Worm (Caenorhabditis elegans) whole organism, L4 larva: Measurements from ENCODE around the gene fbxa-74.

ENCODE experiments used
- F10B5.3 ChIP-seq: sonication (generic microtip); optimal IDR thresholded peaks from 2 replicates; lab custom pipeline; 2016; ENCODE audit warnings: mild to moderate bottlenecking, missing genetic modification characterization, missing compliant biosample characterization
- T26A8.4 ChIP-seq: fragments of 200-800 bp; sonication (Bioruptor generic); IDR thresholded peaks from 2 replicates; pipeline ENCODE4 v1.3.6; 2022; ENCODE audit warnings: missing genetic modification characterization, missing compliant biosample characterization
- Y105C5A.15 ChIP-seq: fragments of 200-800 bp; sonication (Bioruptor generic); IDR thresholded peaks from 2 replicates; pipeline ENCODE4 v1.3.6; 2022; ENCODE audit warnings: missing genetic modification characterization, missing compliant biosample characterization
- Y48G9A.11 ChIP-seq: fragments of 200-800 bp; sonication (Bioruptor generic); IDR thresholded peaks from 2 replicates; pipeline ENCODE4 v1.3.6; 2022; ENCODE audit warnings: missing genetic modification reagents, missing genetic modification characterization, missing compliant biosample characterization
- aha-1 ChIP-seq: fragments of 150-350 bp; peaks from one replicate; lab custom pipeline; 2014; ENCODE audit warnings: missing biosample characterization, missing genetic modification characterization
- aly-2 ChIP-seq: sonication (generic microtip); optimal IDR thresholded peaks from 2 replicates; lab custom pipeline; 2018; ENCODE audit warnings: missing biosample characterization, missing genetic modification characterization
- ces-1 ChIP-seq: fragments of 150-350 bp; sonication (generic microtip); optimal IDR thresholded peaks from 4 replicates; lab custom pipeline; 2014; ENCODE audit warnings: missing biosample characterization, missing genetic modification reagents, missing genetic modification characterization
- daf-8 ChIP-seq: fragments of 200-800 bp; sonication (Bioruptor generic); IDR thresholded peaks from 2 replicates; pipeline ENCODE4 v1.3.6; 2022; ENCODE audit warnings: missing genetic modification characterization, missing compliant biosample characterization
- dmd-6 ChIP-seq: fragments of 200-800 bp; sonication (Bioruptor generic); IDR thresholded peaks from 2 replicates; pipeline ENCODE4 v1.3.6; 2022; ENCODE audit warnings: missing genetic modification reagents, missing genetic modification characterization, missing compliant biosample characterization
- dpl-1 ChIP-seq: fragments of 150-350 bp; optimal IDR thresholded peaks from 2 replicates; lab custom pipeline; 2014; ENCODE audit warnings: missing biosample characterization, missing genetic modification reagents, missing genetic modification characterization
- egl-43 ChIP-seq: fragments of 200-800 bp; sonication (Bioruptor generic); IDR thresholded peaks from 2 replicates; pipeline ENCODE4 v1.3.6; 2022; ENCODE audit warnings: missing genetic modification reagents, missing genetic modification characterization, missing compliant biosample characterization
- fkh-10 ChIP-seq: fragments of 150-350 bp; optimal IDR thresholded peaks from 2 replicates; lab custom pipeline; 2014; ENCODE audit warnings: missing biosample characterization, missing genetic modification reagents, missing genetic modification characterization
- hif-1 ChIP-seq, 2 experiments: sonication (generic microtip); optimal IDR thresholded peaks; 2 replicates each; lab custom pipeline; 2016 to 2017; ENCODE audit warnings: missing compliant biosample characterization in 2 of 2, missing genetic modification characterization in 2 of 2, missing genetic modification reagents in 2 of 2, missing genotype in 2 of 2, mild to moderate bottlenecking in 1 of 2
- hmg-1.1 ChIP-seq: fragments of 200-800 bp; sonication (Bioruptor generic); IDR thresholded peaks from 2 replicates; pipeline ENCODE4 v1.3.6; 2022; ENCODE audit warnings: missing genetic modification reagents, missing genetic modification characterization, missing compliant biosample characterization
- lin-38 ChIP-seq: fragments of 200-800 bp; sonication (Bioruptor generic); IDR thresholded peaks from 2 replicates; pipeline ENCODE4 v1.3.6; 2022; ENCODE audit warnings: missing genetic modification reagents, missing genetic modification characterization, missing compliant biosample characterization
- mep-1 ChIP-seq: fragments of 150-350 bp; sonication (generic microtip); optimal IDR thresholded peaks from 3 replicates; lab custom pipeline; 2014; ENCODE audit warnings: missing biosample characterization, missing genetic modification characterization
- nhr-102 ChIP-seq: sonication (generic microtip); optimal IDR thresholded peaks from 2 replicates; lab custom pipeline; 2016; ENCODE audit warnings: mild to moderate bottlenecking, missing genetic modification characterization, moderate library complexity, missing compliant biosample characterization
- nhr-41 ChIP-seq: fragments of 200-800 bp; sonication (Bioruptor generic); IDR thresholded peaks from 2 replicates; pipeline ENCODE4 v1.3.6; 2022; ENCODE audit warnings: missing genetic modification reagents, missing genetic modification characterization, missing compliant biosample characterization
- nhr-48 ChIP-seq: sonication (generic microtip); optimal IDR thresholded peaks from 2 replicates; lab custom pipeline; 2016; ENCODE audit warnings: mild to moderate bottlenecking, missing genetic modification characterization, missing compliant biosample characterization
- nhr-6 ChIP-seq: fragments of 150-350 bp; optimal IDR thresholded peaks from 2 replicates; lab custom pipeline; 2014; ENCODE audit warnings: missing biosample characterization, missing genetic modification characterization
- nhr-76 ChIP-seq: fragments of 150-350 bp; optimal IDR thresholded peaks from 2 replicates; lab custom pipeline; 2014; ENCODE audit warnings: missing biosample characterization, missing genetic modification characterization
- set-16 ChIP-seq: fragments of 200-800 bp; sonication (Bioruptor generic); IDR thresholded peaks from 2 replicates; pipeline ENCODE4 v1.3.6; 2022; ENCODE audit warnings: missing genetic modification reagents, missing genetic modification characterization, missing compliant biosample characterization
- snpc-4 ChIP-seq: fragments of 150-350 bp; optimal IDR thresholded peaks from 2 replicates; lab custom pipeline; 2014; ENCODE audit warnings: missing biosample characterization, missing genetic modification characterization
- unc-130 ChIP-seq: sonication (generic microtip); optimal IDR thresholded peaks from 2 replicates; lab custom pipeline; 2016; ENCODE audit warnings: missing genetic modification reagents, missing genetic modification characterization, missing compliant biosample characterization
- unc-39 ChIP-seq: sonication (generic microtip); optimal IDR thresholded peaks from 2 replicates; lab custom pipeline; 2017; ENCODE audit warnings: missing biosample characterization, missing genetic modification characterization
- unc-62 ChIP-seq, 3 experiments: fragments of 150-350 bp in 1 of 3; sonication (generic microtip); optimal IDR thresholded peaks in 2 of 3; peaks in 1 of 3; 1 replicate in 1 of 3; 2 replicates in 2 of 3; lab custom pipeline; 2014 to 2017; ENCODE audit warnings: missing biosample characterization in 3 of 3, missing genetic modification characterization in 3 of 3, missing genetic modification reagents in 3 of 3, missing genotype in 1 of 3

Gene fbxa-74

ce11 chrIII:1743081-1743480 is 44.3 kb upstream of the fbxa-74 start (continued):
- TF ChIP-seq hmg-1.1 (no peak), Y105C5A.15 (0 out of 2 replicates have a peak, but pooled peaks have one; percentile 10), Y48G9A.11 (GFP tag; lab: Robert Waterston, UW) (no peak), nhr-48 (tag; lab: Kevin White, UChicago) (no peak), daf-8 (no peak), aha-1 (peak; percentile 73), dpl-1 (GFP tag; lab: Kevin White, UChicago) (no peak), egl-43 (GFP tag; lab: Robert Waterston, UW) (peak; percentile 75), lin-38 (GFP tag; lab: Robert Waterston, UW) (peak; percentile 45), hif-1 (tag; optimal IDR thresholded peaks at IDR 0.05; lab: Kevin White, UChicago) (no peak), nhr-102 (tag; lab: Kevin White, UChicago) (no peak)

ce11 chrIII:1733412-1733811 is 34.6 kb upstream of the fbxa-74 start:
- TF ChIP-seq T26A8.4 (GFP tag; lab: Robert Waterston, UW) (no peak), fkh-10 (GFP tag; lab: Kevin White, UChicago) (peak; percentile 31), unc-62 (GFP tag; optimal IDR thresholded peaks at IDR 0.05 in 1 of 2; lab: Kevin White, UChicago) (peak in 1 of 2 experiments; percentile 6), unc-62 (tag; optimal IDR thresholded peaks at IDR 0.05; lab: Kevin White, UChicago) (no peak)

ce11 chrIII:1733001-1733400 is 34.2 kb upstream of the fbxa-74 start, which contains the start of gene ser-4:
Gene ser-4 (minus strand): TSS chrIII:1733101.
- peak; percentile 28; the same call in 1 of the 2 replicates for TF ChIP-seq set-16 (GFP tag; lab: Robert Waterston, UW)
- no peak for TF ChIP-seq F10B5.3 (tag; lab: Kevin White, UChicago)
- TF ChIP-seq, all 104 proteins: peak for 1

- peak; percentile 80 for TF ChIP-seq ces-1 (GFP tag; lab: Kevin White, UChicago)
- no peak for TF ChIP-seq nhr-41 (GFP tag; lab: Robert Waterston, UW)
- no peak for TF ChIP-seq nhr-6 (tag; lab: Kevin White, UChicago)
- TF ChIP-seq aha-1, result peak; percentile 70
- no peak for TF ChIP-seq dmd-6 (GFP tag; lab: Robert Waterston, UW)
- no peak for TF ChIP-seq nhr-76 (tag; lab: Kevin White, UChicago)
- TF ChIP-seq fkh-10 (GFP tag; lab: Kevin White, UChicago), result peak; percentile 80
These were observed 33.1 kb upstream of the fbxa-74 start for ce11 chrIII:1731850-1732249.

ce11 chrIII:1718800-1719199 is 20.0 kb upstream of the fbxa-74 start:
- TF ChIP-seq unc-130 (GFP tag; lab: Kevin White, UChicago), result no peak
- no peak for TF ChIP-seq aly-2 (tag; lab: Kevin White, UChicago)
- TF ChIP-seq snpc-4 (tag; lab: Kevin White, UChicago), result no peak
- no peak for TF ChIP-seq mep-1
- no peak for TF ChIP-seq nhr-48 (tag; lab: Kevin White, UChicago)

DNA sequence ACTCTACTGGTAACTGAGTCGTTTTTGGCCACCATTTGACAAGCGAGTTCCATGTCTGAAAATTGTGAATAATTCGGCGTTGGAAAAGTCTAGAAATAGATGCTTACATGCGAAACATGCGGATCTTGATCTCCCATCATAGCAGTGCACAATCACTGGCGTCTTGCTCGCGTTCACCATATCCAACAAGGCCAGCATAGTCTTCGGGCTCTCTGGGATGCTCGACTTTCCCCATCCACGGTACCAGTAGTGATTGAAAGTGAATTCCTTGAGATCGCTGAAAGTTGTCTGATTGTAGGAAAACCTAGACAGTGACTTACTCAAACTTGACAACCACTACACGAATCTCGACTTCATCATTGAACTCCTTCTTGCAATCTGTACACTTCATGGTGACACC is 19.0 kb upstream of the fbxa-74 start:
- no peak for TF ChIP-seq ces-1 (GFP tag; lab: Kevin White, UChicago)
- TF ChIP-seq unc-62 (GFP tag; optimal IDR thresholded peaks at IDR 0.05 in 1 of 2; lab: Kevin White, UChicago), result peak in 1 of 2 experiments; percentile 95
- TF ChIP-seq unc-62 (tag; optimal IDR thresholded peaks at IDR 0.05; lab: Kevin White, UChicago), result no peak

- TF ChIP-seq unc-39 (tag; lab: Kevin White, UChicago) (no peak), unc-62 (GFP tag; optimal IDR thresholded peaks at IDR 0.05 in 1 of 2; lab: Kevin White, UChicago) (peak in 1 of 2 experiments; percentile 65), unc-62 (tag; optimal IDR thresholded peaks at IDR 0.05; lab: Kevin White, UChicago) (no peak)
These were observed 15.3 kb upstream of the fbxa-74 start for ce11 chrIII:1713991-1714611.
